Fruit fly (Drosophila melanogaster) whole organism, embryonic: Measurements from ENCODE around the gene CG33341.

ENCODE experiments used
- Asciz ChIP-seq: fragments of 200-800 bp; sonication (Bioruptor generic); optimal IDR thresholded peaks from 2 replicates; lab custom pipeline; 2017; ENCODE audit warnings: missing biosample characterization, mild to moderate bottlenecking, missing genetic modification characterization, missing genetic modification reagents
- C15 ChIP-seq: fragments of 200-800 bp; sonication (Bioruptor generic); IDR thresholded peaks from 3 replicates; pipeline ENCODE4 v1.3.6; 2022; ENCODE audit warnings: missing biosample characterization, missing genetic modification characterization
- CG12769 ChIP-seq: fragments of 200-800 bp; sonication (Bioruptor generic); optimal IDR thresholded peaks from 2 replicates; lab custom pipeline; 2019; ENCODE audit warnings: missing biosample characterization, mild to moderate bottlenecking, missing genetic modification characterization, moderate library complexity
- CG16815 ChIP-seq: fragments of 200-800 bp; sonication (Bioruptor generic); optimal IDR thresholded peaks from 3 replicates; lab custom pipeline; 2017; ENCODE audit warnings: missing biosample characterization, mild to moderate bottlenecking, missing genetic modification characterization
- CG17385 ChIP-seq: fragments of 200-800 bp; sonication (Bioruptor generic); optimal IDR thresholded peaks from 3 replicates; lab custom pipeline; 2018; ENCODE audit warnings: missing biosample characterization, mild to moderate bottlenecking, missing genetic modification characterization
- CG2202 ChIP-seq: fragments of 200-800 bp; sonication (Bioruptor generic); optimal IDR thresholded peaks from 2 replicates; lab custom pipeline; 2018; ENCODE audit warnings: missing biosample characterization, mild to moderate bottlenecking, missing genetic modification characterization
- CG3407 ChIP-seq: fragments of 200-800 bp; sonication (Bioruptor generic); optimal IDR thresholded peaks from 2 replicates; lab custom pipeline; 2018; ENCODE audit warnings: missing biosample characterization, mild to moderate bottlenecking, missing genetic modification characterization
- CG3726 ChIP-seq: fragments of 200-800 bp; sonication (Bioruptor generic); IDR thresholded peaks from 3 replicates; pipeline ENCODE4, ENCODE4 v1.3.6; 2022; ENCODE audit warnings: missing biosample characterization, missing genetic modification characterization
- CG43689 ChIP-seq: fragments of 200-800 bp; sonication (Bioruptor generic); IDR thresholded peaks from 2 replicates; pipeline ENCODE4 v1.3.6; 2022; ENCODE audit warnings: missing biosample characterization, missing genetic modification characterization
- CG4707 ChIP-seq: fragments of 200-800 bp; sonication (Bioruptor generic); optimal IDR thresholded peaks from 2 replicates; lab custom pipeline; 2018; ENCODE audit warnings: missing biosample characterization, mild to moderate bottlenecking, missing genetic modification characterization, moderate library complexity
- CG5180 ChIP-seq: fragments of 200-800 bp; sonication (Bioruptor generic); optimal IDR thresholded peaks from 3 replicates; lab custom pipeline; 2017; ENCODE audit warnings: missing biosample characterization, missing genetic modification characterization, mild to moderate bottlenecking, moderate library complexity, missing genetic modification reagents
- CG6765 ChIP-seq: fragments of 200-800 bp; sonication (Bioruptor generic); optimal IDR thresholded peaks from 3 replicates; lab custom pipeline; 2017; ENCODE audit warnings: missing biosample characterization, mild to moderate bottlenecking, missing genetic modification characterization
- CG6813 ChIP-seq: fragments of 200-800 bp; sonication (Bioruptor generic); optimal IDR thresholded peaks from 2 replicates; lab custom pipeline; 2017; ENCODE audit warnings: missing biosample characterization, missing genetic modification characterization, mild to moderate bottlenecking, moderate library complexity, missing genetic modification reagents
- CG8359 ChIP-seq: fragments of 200-800 bp; sonication (Bioruptor generic); optimal IDR thresholded peaks from 2 replicates; lab custom pipeline; 2017; ENCODE audit warnings: missing biosample characterization, mild to moderate bottlenecking, missing genetic modification characterization, borderline replicate concordance
- Chrac-16 ChIP-seq: fragments of 200-800 bp; sonication (Bioruptor generic); optimal IDR thresholded peaks from 3 replicates; lab custom pipeline; 2016; ENCODE audit warnings: missing biosample characterization, missing genetic modification characterization
- Dfd ChIP-seq, 2 experiments: fragments of >200 bp; optimal IDR thresholded peaks; 2 replicates each; lab custom pipeline; 2017; ENCODE audit warnings: missing biosample characterization in 2 of 2, missing genetic modification characterization in 2 of 2
- E2f2 ChIP-seq: fragments of 200-800 bp; sonication (Bioruptor generic); IDR thresholded peaks from 2 replicates; pipeline ENCODE4 v1.3.6; 2022; ENCODE audit warnings: missing biosample characterization, missing genetic modification characterization
- Ets65A ChIP-seq: fragments of 200-800 bp; sonication (Bioruptor generic); peaks from one replicate; lab custom pipeline; 2016; ENCODE audit warnings: missing biosample characterization, missing genetic modification characterization
- Fer3 ChIP-seq: fragments of 200-800 bp; sonication (Bioruptor generic); optimal IDR thresholded peaks from 2 replicates; lab custom pipeline; 2018; ENCODE audit warnings: missing biosample characterization, mild to moderate bottlenecking, missing genetic modification characterization, moderate library complexity
- Gug ChIP-seq: fragments of 200-800 bp; sonication (Bioruptor generic); IDR thresholded peaks from 4 replicates; pipeline ENCODE4 v1.3.6; 2022; ENCODE audit warnings: missing biosample characterization, missing genetic modification characterization
- HLH3B ChIP-seq: fragments of 200-800 bp; sonication (Bioruptor generic); IDR thresholded peaks from 2 replicates; pipeline ENCODE4 v1.3.6; 2022; ENCODE audit warnings: missing biosample characterization, missing genetic modification characterization
- Hmr ChIP-seq: fragments of 200-800 bp; sonication (Bioruptor generic); optimal IDR thresholded peaks from 3 replicates; lab custom pipeline; 2017; ENCODE audit warnings: mild to moderate bottlenecking, missing biosample characterization, missing genetic modification reagents, missing genetic modification characterization
- MBD-R2 ChIP-seq: fragments of 200-800 bp; sonication (Bioruptor generic); IDR thresholded peaks from 2 replicates; pipeline ENCODE4 v1.3.6; 2022; ENCODE audit warnings: missing biosample characterization, missing genetic modification characterization
- Max ChIP-seq: fragments of 200-800 bp; sonication (Bioruptor generic); optimal IDR thresholded peaks from 2 replicates; lab custom pipeline; 2016; ENCODE audit warnings: missing biosample characterization, mild to moderate bottlenecking, missing genetic modification characterization
- Ptx1 ChIP-seq: fragments of 200-800 bp; sonication (Bioruptor generic); IDR thresholded peaks from 2 replicates; pipeline ENCODE4 v1.3.6; 2022; ENCODE audit warnings: missing biosample characterization, missing genetic modification characterization
- Side ChIP-seq: fragments of 200-800 bp; sonication (Bioruptor generic); optimal IDR thresholded peaks from 2 replicates; lab custom pipeline; 2016; ENCODE audit warnings: missing biosample characterization, missing genetic modification characterization
- Sry-β ChIP-seq: fragments of 200-800 bp; sonication (Bioruptor generic); optimal IDR thresholded peaks from 2 replicates; lab custom pipeline; 2018; ENCODE audit warnings: missing biosample characterization, mild to moderate bottlenecking, missing genetic modification characterization, moderate library complexity
- Tbp ChIP-seq: fragments of >200 bp; optimal IDR thresholded peaks from 2 replicates; lab custom pipeline; 2018; ENCODE audit warnings: missing biosample characterization, missing genetic modification characterization
- ara ChIP-seq: fragments of 200-800 bp; sonication (Bioruptor generic); IDR thresholded peaks from 2 replicates; pipeline ENCODE4 v1.3.6; 2022; ENCODE audit warnings: missing biosample characterization, missing genetic modification characterization
- bsh ChIP-seq, 2 experiments: fragments of 200-800 bp; sonication (Bioruptor generic); optimal IDR thresholded peaks; 2 replicates each; lab custom pipeline; 2017 to 2018; ENCODE audit warnings: mild to moderate bottlenecking in 2 of 2, missing biosample characterization in 2 of 2, missing genetic modification characterization in 2 of 2, moderate library complexity in 1 of 2
- dpn ChIP-seq, 2 experiments: fragments of 200-800 bp; sonication (Bioruptor generic); optimal IDR thresholded peaks; 3 replicates each; lab custom pipeline; 2016; ENCODE audit warnings: missing biosample characterization in 2 of 2, missing genetic modification characterization in 2 of 2
- en ChIP-seq: fragments of 200-800 bp; sonication (Bioruptor generic); optimal IDR thresholded peaks from 2 replicates; lab custom pipeline; 2016; ENCODE audit warnings: missing biosample characterization, missing genetic modification characterization
- gt ChIP-seq: fragments of 200-800 bp; sonication (Bioruptor generic); IDR thresholded peaks from 2 replicates; pipeline ENCODE4 v1.3.6; 2022; ENCODE audit warnings: missing biosample characterization, missing genetic modification characterization
- kah ChIP-seq: fragments of 200-800 bp; sonication (Bioruptor generic); optimal IDR thresholded peaks from 2 replicates; lab custom pipeline; 2018; ENCODE audit warnings: missing biosample characterization, mild to moderate bottlenecking, missing genetic modification characterization
- kay ChIP-seq: fragments of 200-800 bp; sonication (Bioruptor generic); optimal IDR thresholded peaks from 2 replicates; lab custom pipeline; 2016; ENCODE audit warnings: missing biosample characterization, missing genetic modification characterization
- lab ChIP-seq: fragments of 200-800 bp; sonication (Bioruptor generic); optimal IDR thresholded peaks from 3 replicates; lab custom pipeline; 2017; ENCODE audit warnings: missing biosample characterization, missing genetic modification characterization, mild to moderate bottlenecking, moderate library complexity, missing genetic modification reagents
- nom ChIP-seq: fragments of 200-800 bp; sonication (Bioruptor generic); optimal IDR thresholded peaks from 2 replicates; lab custom pipeline; 2017; ENCODE audit warnings: missing biosample characterization, missing genetic modification characterization, mild to moderate bottlenecking, moderate library complexity, missing genetic modification reagents
- onecut ChIP-seq: fragments of 200-800 bp; sonication (Bioruptor generic); IDR thresholded peaks from 2 replicates; pipeline ENCODE4 v1.3.6; 2022; ENCODE audit warnings: missing biosample characterization, missing genetic modification characterization
- pan ChIP-seq, 4 experiments: fragments of >200 bp in 3 of 4; fragments of 200-800 bp in 1 of 4; sonication (Bioruptor generic) in 1 of 4; optimal IDR thresholded peaks in 3 of 4; IDR thresholded peaks in 1 of 4; 2 replicates each; pipeline versions ENCODE4 v1.3.6 to Lab custom; 2017 to 2022; ENCODE audit warnings: missing biosample characterization in 2 of 4, missing genetic modification characterization in 2 of 4, mixed read lengths in 1 of 4
- prd ChIP-seq, 3 experiments: fragments of >200 bp in 2 of 3; fragments of 200-800 bp in 1 of 3; sonication (Bioruptor generic) in 1 of 3; optimal IDR thresholded peaks in 2 of 3; IDR thresholded peaks in 1 of 3; 2 replicates in 2 of 3; 3 replicates in 1 of 3; pipeline versions ENCODE4 v1.3.6 to Lab custom; 2017 to 2022; ENCODE audit warnings: missing biosample characterization in 1 of 3, missing genetic modification characterization in 1 of 3
- schlank ChIP-seq: fragments of 200-800 bp; sonication (Bioruptor generic); optimal IDR thresholded peaks from 2 replicates; lab custom pipeline; 2018; ENCODE audit warnings: missing biosample characterization, mild to moderate bottlenecking, missing genetic modification characterization
- sim ChIP-seq: fragments of 200-800 bp; sonication (Bioruptor generic); IDR thresholded peaks from 2 replicates; pipeline ENCODE4 v1.3.6; 2022; ENCODE audit warnings: missing biosample characterization, missing genetic modification characterization
- sna ChIP-seq: fragments of 200-800 bp; sonication (Bioruptor generic); IDR thresholded peaks from 2 replicates; pipeline ENCODE4 v1.3.6; 2022; ENCODE audit warnings: missing biosample characterization, missing genetic modification characterization; ENCODE audit not compliant: partially characterized antibody
- unpg ChIP-seq: fragments of 200-800 bp; sonication (Bioruptor generic); optimal IDR thresholded peaks from 3 replicates; lab custom pipeline; 2018; ENCODE audit warnings: missing biosample characterization, mild to moderate bottlenecking, missing genetic modification characterization, moderate library complexity
- zfh2 ChIP-seq: fragments of 200-800 bp; sonication (Bioruptor generic); optimal IDR thresholded peaks from 2 replicates; lab custom pipeline; 2016; ENCODE audit warnings: missing biosample characterization, missing genetic modification characterization

CG33341 gene

dm6 chr3R:24362838-24363237 lies 5.3 kb upstream of the CG33341 start, which contains the start of gene CG33340:
Gene CG33340, plus strand, starts transcription at chr3R:24363138.
- no peak for TF ChIP-seq pan (optimal IDR thresholded peaks at IDR 0.05; lab: Kevin White, UChicago)
- no peak for TF ChIP-seq pan (GFP tag; optimal IDR thresholded peaks at IDR 0.05 in 1 of 2, IDR thresholded peaks at IDR 0.05 in 1 of 2)
- TF ChIP-seq en (GFP tag; lab: Kevin White, UChicago): no peak
- TF ChIP-seq HLH3B: no peak
- no peak for TF ChIP-seq CG5180
- TF ChIP-seq CG8359 (GFP tag; lab: Kevin White, UChicago): no peak
- TF ChIP-seq Fer3: no peak
- TF ChIP-seq bsh (GFP tag; optimal IDR thresholded peaks at IDR 0.05; lab: Kevin White, UChicago): no peak
- no peak for TF ChIP-seq CG3407 (GFP tag; lab: Kevin White, UChicago)
- TF ChIP-seq kah: no peak
- no peak for TF ChIP-seq nom
- TF ChIP-seq Chrac-16 (GFP tag; lab: Kevin White, UChicago): no peak
- TF ChIP-seq, all 482 proteins: peak for 0

dm6 chr3R:24364880-24365604 lies 3.1 kb upstream of the CG33341 start, which contains the start of the genes CG17784 and CG13613:
Gene CG17784, minus strand, starts transcription at chr3R:24364980.
Gene CG13613, plus strand, starts transcription at chr3R:24365554.
- TF ChIP-seq CG2202 (tag; lab: Kevin White, UChicago) (no peak), Dfd (GFP tag; optimal IDR thresholded peaks at IDR 0.05; lab: Kevin White, UChicago) (no peak), Sry-β (no peak), gt (GFP tag; lab: Robert Waterston, UW) (no peak), sim (GFP tag; lab: Robert Waterston, UW) (no peak), sna (GFP tag; lab: Robert Waterston, UW) (no peak), Max (GFP tag; lab: Kevin White, UChicago) (no peak), CG4707 (GFP tag; lab: Kevin White, UChicago) (no peak), CG16815 (no peak), dpn (GFP tag; optimal IDR thresholded peaks at IDR 0.05; lab: Kevin White, UChicago) (no peak), C15 (GFP tag; lab: Robert Waterston, UW) (no peak), Gug (GFP tag; lab: Robert Waterston, UW) (no peak), Hmr (no peak), E2f2 (GFP tag; lab: Robert Waterston, UW) (no peak), schlank (tag; lab: Kevin White, UChicago) (no peak), Side (GFP tag; lab: Kevin White, UChicago) (no peak), Ptx1 (GFP tag; lab: Robert Waterston, UW) (no peak), onecut (GFP tag; lab: Robert Waterston, UW) (no peak), prd (optimal IDR thresholded peaks at IDR 0.05; lab: Kevin White, UChicago) (no peak), prd (GFP tag; IDR thresholded peaks at IDR 0.05; lab: Robert Waterston, UW) (no peak)
- TF ChIP-seq, all 482 proteins: peak for 0

DNA sequence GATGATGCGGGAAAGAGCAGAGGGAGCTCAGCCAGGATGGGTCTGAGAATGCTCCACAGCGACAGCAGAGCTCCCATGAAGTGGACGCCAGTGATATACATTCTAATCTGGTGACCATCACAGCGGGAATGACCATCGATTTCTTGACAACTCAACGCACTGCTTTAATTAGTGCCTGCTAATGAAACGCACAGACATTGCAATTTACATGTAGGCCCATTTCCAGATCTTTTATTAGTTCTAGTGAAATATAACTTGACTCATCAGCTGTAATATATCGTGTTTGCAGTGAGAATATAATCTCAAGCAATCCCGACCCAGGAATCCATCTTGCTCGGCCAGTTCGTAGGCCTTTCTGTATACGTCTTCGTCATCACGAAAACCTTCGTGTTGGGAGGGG lies 1.0 kb upstream of the CG33341 start, which contains the start of gene CG42811:
CG42811 (minus strand) TSS at position 101 of the 400 bp plus-strand sequence.
- TF ChIP-seq Ets65A (GFP tag; lab: Kevin White, UChicago) (peak; percentile 5), Tbp (GFP tag; lab: Kevin White, UChicago) (no peak)

dm6 chr3R:24369268-24369667 lies 1.1 kb downstream of the CG33341 start, which contains the start of gene CG13614:
Gene CG13614, plus strand, starts transcription at chr3R:24369568.
- TF ChIP-seq kay: no peak
- no peak for TF ChIP-seq CG17385
- TF ChIP-seq CG6813 (GFP tag; lab: Kevin White, UChicago): no peak
- TF ChIP-seq CG3726 (GFP tag; lab: Robert Waterston, UW): no peak
- TF ChIP-seq unpg (GFP tag; lab: Kevin White, UChicago): no peak
- no peak for TF ChIP-seq MBD-R2 (GFP tag; lab: Robert Waterston, UW)
- TF ChIP-seq zfh2: no peak
- TF ChIP-seq CG12769 (tag; lab: Kevin White, UChicago): no peak
- TF ChIP-seq Asciz (GFP tag; lab: Kevin White, UChicago): no peak
- no peak for TF ChIP-seq CG6765 (GFP tag; lab: Kevin White, UChicago)
- TF ChIP-seq ara: no peak
- no peak for TF ChIP-seq lab
- TF ChIP-seq CG43689 (GFP tag; lab: Robert Waterston, UW): no peak
